Worm (Caenorhabditis elegans): Measurements from ENCODE around the gene T10C6.10.

DNA sequence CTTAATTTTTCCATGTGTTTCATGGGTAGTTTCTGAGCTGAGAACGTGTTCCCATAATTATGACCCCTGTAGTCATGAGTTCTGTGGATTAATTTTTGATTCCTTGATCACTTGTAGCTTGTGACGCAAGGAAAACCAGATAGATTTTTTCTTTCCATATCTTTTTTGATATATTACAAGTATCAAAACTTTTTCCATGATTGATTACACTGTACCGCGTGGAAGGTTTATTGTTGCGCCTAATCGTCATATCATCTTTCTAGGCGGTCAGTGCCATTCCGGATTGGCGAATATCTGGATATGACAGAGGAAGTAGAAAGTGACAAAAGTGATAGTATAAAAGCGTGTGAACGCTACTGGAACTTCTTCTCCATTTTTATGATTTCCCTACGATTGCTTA, 10.4 kb downstream of the T10C6.10 start, which contains the start of gene ZK285.2:
- no peak for TF ChIP-seq mel-28 (tag; optimal IDR thresholded peaks at IDR 0.05; ENCODE audit: borderline replicate concordance)
- no peak for TF ChIP-seq snpc-4 (GFP tag; optimal IDR thresholded peaks at IDR 0.05)
- no peak for TF ChIP-seq snpc-4 (tag; optimal IDR thresholded peaks at IDR 0.05)
- TF ChIP-seq ceh-58 (GFP tag; IDR thresholded peaks at IDR 0.05), result no peak
- TF ChIP-seq let-607 (tag; optimal IDR thresholded peaks at IDR 0.05), result no peak
- no peak for TF ChIP-seq nhr-90 (tag; optimal IDR thresholded peaks at IDR 0.05)
- no peak for TF ChIP-seq ztf-26 (tag; optimal IDR thresholded peaks at IDR 0.05)
- TF ChIP-seq aptf-2 (GFP tag; conservative IDR thresholded peaks at IDR 0.05), result no peak
- no peak for TF ChIP-seq D2030.7 (GFP tag; IDR thresholded peaks at IDR 0.05)

Measured in whole organism, young adult.